Worm (Caenorhabditis elegans): ENCODE measurements around the gene gst-20.

Gene gst-20

ce11 chrII:13593659-13594221 is 15.9 kb downstream of the gst-20 start, which contains the start of gene clec-146:
clec-146 (minus strand) TSS chrII:13593774.
- peak; percentile 23 for TF ChIP-seq hlh-30 (tag; optimal IDR thresholded peaks at IDR 0.05; ENCODE audit: insufficient read depth)
- no peak for TF ChIP-seq madf-2 (tag; optimal IDR thresholded peaks at IDR 0.05)
- no peak for TF ChIP-seq ceh-6 (GFP tag; optimal IDR thresholded peaks at IDR 0.05)
- TF ChIP-seq unc-55 (GFP tag; optimal IDR thresholded peaks at IDR 0.05), result no peak

ce11 chrII:13590461-13590860 is 19.2 kb downstream of the gst-20 start, which contains the start of gene clec-145:
clec-145 (minus strand) TSS chrII:13590561.
- TF ChIP-seq ceh-14 (tag; optimal IDR thresholded peaks at IDR 0.05), result no peak
- no peak for TF ChIP-seq syd-9 (tag; optimal IDR thresholded peaks at IDR 0.05)

DNA sequence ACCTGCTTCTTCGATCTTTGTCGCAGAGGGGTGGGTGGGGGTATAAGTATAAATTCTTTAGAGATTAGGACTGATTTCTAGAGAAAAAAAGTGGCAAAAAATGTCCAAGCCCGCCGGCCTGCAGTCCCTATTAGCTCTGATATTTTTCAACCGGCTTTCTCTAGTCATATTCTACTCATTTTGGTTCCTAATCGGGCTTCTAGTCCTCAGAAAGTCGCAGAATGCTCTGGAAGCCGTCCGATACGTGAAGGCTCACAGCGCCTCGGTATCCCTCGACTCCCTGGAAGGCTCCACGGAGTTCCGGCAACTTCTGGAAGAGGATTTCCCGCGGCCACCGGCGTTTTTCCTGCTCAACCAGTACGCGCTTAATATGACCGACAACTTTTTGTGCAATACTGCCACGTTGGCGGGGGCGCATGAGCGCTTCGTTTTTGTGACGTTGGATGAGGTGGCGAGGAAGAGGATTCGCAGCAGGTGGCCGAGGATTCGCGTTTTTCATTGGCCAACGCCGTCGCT is 23.9 kb downstream of the gst-20 start, which contains the start of gene Y48E1B.8:
TSS of gene Y48E1B.8 (plus strand) at position 51 of the 516 bp plus-strand sequence.
- peak; percentile 14 for TF ChIP-seq C08G9.2 (tag; optimal IDR thresholded peaks at IDR 0.05)
- TF ChIP-seq hlh-13 (GFP tag; optimal IDR thresholded peaks at IDR 0.05), result no peak

DNA sequence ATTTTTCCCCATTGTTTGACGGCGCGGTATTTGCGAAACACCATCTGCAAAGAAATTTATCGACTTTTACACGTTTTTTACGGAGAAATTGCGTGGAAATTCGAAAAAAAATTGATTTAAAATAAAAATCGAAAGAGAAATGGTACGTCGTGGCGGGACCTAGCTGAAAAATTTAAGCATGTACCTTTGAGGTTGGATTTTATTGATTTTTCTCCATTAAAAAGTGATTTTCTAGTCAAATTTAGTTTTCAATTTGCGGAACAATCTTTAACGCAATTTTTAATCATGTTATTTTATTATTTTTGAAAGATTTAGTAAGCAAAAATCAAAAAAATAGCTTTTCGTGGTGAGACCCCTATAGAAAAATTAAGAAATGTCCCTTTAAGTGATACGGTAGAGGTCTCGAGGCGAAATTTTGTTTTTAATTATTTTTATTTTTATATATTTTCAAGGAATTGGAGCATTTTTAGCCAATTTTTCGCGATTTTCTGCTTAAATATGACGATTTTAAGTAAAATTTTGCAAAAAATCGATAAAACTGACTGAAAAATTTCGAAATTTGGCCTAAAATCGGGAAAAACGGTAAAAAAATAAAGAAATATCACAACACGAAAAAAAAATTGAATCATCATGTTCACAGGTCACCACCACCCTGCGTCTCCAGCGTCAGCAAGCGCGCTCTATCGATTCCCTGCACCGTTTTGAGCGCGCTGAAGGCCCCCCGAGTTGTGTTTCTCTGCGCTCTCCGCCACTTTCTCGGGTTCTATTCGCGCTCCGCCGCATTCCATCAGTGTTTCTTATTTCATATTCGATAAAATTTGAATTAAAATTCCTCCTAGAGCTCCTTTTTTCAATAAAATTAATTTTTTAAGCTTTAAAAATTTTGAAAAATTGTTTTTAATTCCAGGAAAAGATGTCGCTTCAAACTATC is 34.3 kb downstream of the gst-20 start, which contains the start of the genes mrpl-37 and lin-38:
TSS of gene mrpl-37 (minus strand) at position 51 of the 931 bp plus-strand sequence.
TSS of gene lin-38 (plus strand) at position 908 of the 931 bp plus-strand sequence.
- TF ChIP-seq pros-1 (tag; optimal IDR thresholded peaks at IDR 0.05), result peak; percentile 16
- no peak for TF ChIP-seq ahr-1 (tag; optimal IDR thresholded peaks at IDR 0.05)
- no peak for TF ChIP-seq F13H6.1 (tag; optimal IDR thresholded peaks at IDR 0.05)
- no peak for TF ChIP-seq unc-3 (GFP tag; conservative IDR thresholded peaks at IDR 0.05)
- TF ChIP-seq unc-3 (tag; optimal IDR thresholded peaks at IDR 0.05), result peak; percentile 3
- peak; percentile 70 for TF ChIP-seq ceh-31 (tag; optimal IDR thresholded peaks at IDR 0.05)
- no peak for TF ChIP-seq ceh-45 (GFP tag; IDR thresholded peaks at IDR 0.05)
- no peak for TF ChIP-seq ceh-30 (tag; optimal IDR thresholded peaks at IDR 0.05)
- no peak for TF ChIP-seq mec-3 (tag; optimal IDR thresholded peaks at IDR 0.05; ENCODE audit: borderline replicate concordance)
- TF ChIP-seq nfya-1 (tag; optimal IDR thresholded peaks at IDR 0.05), result peak; percentile 67
- TF ChIP-seq Y22D7AL.16 (tag; optimal IDR thresholded peaks at IDR 0.05), result no peak
- no peak for TF ChIP-seq sox-2 (GFP tag; IDR thresholded peaks at IDR 0.05)
- no peak for TF ChIP-seq pqm-1 (tag; optimal IDR thresholded peaks at IDR 0.05)
- peak; percentile 75 for TF ChIP-seq unc-42 (tag; optimal IDR thresholded peaks at IDR 0.05)
- TF ChIP-seq ceh-18 (tag; optimal IDR thresholded peaks at IDR 0.05), result peak; percentile 33
- TF ChIP-seq hlh-30 (tag; optimal IDR thresholded peaks at IDR 0.05; ENCODE audit: insufficient read depth), result peak; percentile 62
- no peak for TF ChIP-seq dve-1 (tag; optimal IDR thresholded peaks at IDR 0.05)
- TF ChIP-seq pag-3 (tag; optimal IDR thresholded peaks at IDR 0.05; ENCODE audit: borderline replicate concordance), result no peak
- no peak for TF ChIP-seq unc-86 (tag; optimal IDR thresholded peaks at IDR 0.05)
- TF ChIP-seq elt-4 (tag; optimal IDR thresholded peaks at IDR 0.05), result no peak
- no peak for TF ChIP-seq C38D4.7 (GFP tag; optimal IDR thresholded peaks at IDR 0.05)
- peak; percentile 52 for TF ChIP-seq ceh-34 (tag; optimal IDR thresholded peaks at IDR 0.05)
- peak; percentile 50 for TF ChIP-seq tbx-2 (tag; optimal IDR thresholded peaks at IDR 0.05)
- peak; percentile 69 for TF ChIP-seq ceh-48 (tag; optimal IDR thresholded peaks at IDR 0.05)

ce11 chrII:13574395-13574794 is 35.2 kb downstream of the gst-20 start:
- TF ChIP-seq unc-42 (tag; optimal IDR thresholded peaks at IDR 0.05) (no peak), rnt-1 (tag; optimal IDR thresholded peaks at IDR 0.05) (no peak)
